Worm (Caenorhabditis elegans): ENCODE measurements around the gene npr-41.

DNA sequence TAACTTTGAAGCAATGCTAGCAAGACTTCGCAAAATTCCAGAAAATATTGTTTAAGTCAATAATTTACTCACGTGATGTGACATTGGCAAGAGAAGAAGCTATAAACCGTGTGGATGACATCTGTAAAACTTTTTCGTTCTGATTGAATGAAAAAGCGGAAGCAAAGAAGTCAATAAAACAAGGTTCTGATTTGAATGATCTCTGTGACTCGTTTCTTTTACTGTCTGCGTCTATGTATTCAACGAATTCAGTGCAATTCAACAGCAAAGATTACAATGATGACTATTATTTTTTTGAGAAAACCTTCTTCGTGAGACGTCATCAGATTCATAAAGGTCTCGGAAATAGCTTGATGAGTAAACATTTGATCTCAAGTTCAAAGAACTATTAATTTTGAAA, 17.6 kb upstream of the npr-41 start, which contains the start of gene hacl-1:
- TF ChIP-seq T22C8.4 (GFP tag; IDR thresholded peaks at IDR 0.05) (no peak), flt-1 (GFP tag; IDR thresholded peaks at IDR 0.05) (no peak), cog-1 (tag; optimal IDR thresholded peaks at IDR 0.05) (no peak), klf-2 (GFP tag; conservative IDR thresholded peaks at IDR 0.05) (no peak), ztf-29 (GFP tag; IDR thresholded peaks at IDR 0.05) (no peak), ztf-23 (GFP tag; IDR thresholded peaks at IDR 0.05) (no peak)
